Worm (Caenorhabditis elegans) whole organism, L2 larva: ENCODE data around the gene B0416.5.
A peak's percentile ranks its signal among the peaks of the same experiment; 100 is the strongest.

ENCODE experiments used
- C34F6.9 ChIP-seq: fragments of 150-350 bp; optimal IDR thresholded peaks from 2 replicates; lab custom pipeline; 2014; ENCODE audit warnings: missing biosample characterization, missing genetic modification characterization
- F13H6.1 ChIP-seq: sonication (generic microtip); optimal IDR thresholded peaks from 2 replicates; lab custom pipeline; 2016; ENCODE audit warnings: missing genetic modification characterization, missing compliant biosample characterization
- R02D3.7 ChIP-seq: fragments of 150-350 bp; optimal IDR thresholded peaks from 2 replicates; lab custom pipeline; 2014; ENCODE audit warnings: missing biosample characterization, missing genetic modification characterization
- Y55F3AM.14 ChIP-seq: fragments of 200-800 bp; sonication (Bioruptor generic); optimal IDR thresholded peaks from 2 replicates; lab custom pipeline; 2018; ENCODE audit warnings: mild to moderate bottlenecking, missing genetic modification characterization, missing compliant biosample characterization
- alr-1 ChIP-seq: fragments of 150-350 bp; optimal IDR thresholded peaks from 2 replicates; lab custom pipeline; 2014; ENCODE audit warnings: missing biosample characterization, missing genetic modification characterization
- aly-2 ChIP-seq: fragments of 150-350 bp; optimal IDR thresholded peaks from 2 replicates; lab custom pipeline; 2014; ENCODE audit warnings: missing biosample characterization, missing genetic modification characterization
- blmp-1 ChIP-seq: sonication (generic microtip); optimal IDR thresholded peaks from 2 replicates; lab custom pipeline; 2017; ENCODE audit warnings: missing genetic modification characterization, mild to moderate bottlenecking, missing compliant biosample characterization, antibody characterized with exemption, moderate library complexity; ENCODE audit not compliant: insufficient read depth
- ceh-16 ChIP-seq: fragments of 150-350 bp; optimal IDR thresholded peaks from 2 replicates; lab custom pipeline; 2014; ENCODE audit warnings: missing biosample characterization, missing genetic modification characterization
- crh-2 ChIP-seq: sonication (generic microtip); optimal IDR thresholded peaks from 2 replicates; lab custom pipeline; 2017; ENCODE audit warnings: missing biosample characterization, missing genetic modification characterization
- dmd-4 ChIP-seq: sonication (generic microtip); optimal IDR thresholded peaks from 2 replicates; lab custom pipeline; 2017; ENCODE audit warnings: missing biosample characterization, missing genetic modification characterization
- elt-1 ChIP-seq: fragments of 150-350 bp; optimal IDR thresholded peaks from 2 replicates; lab custom pipeline; 2014; ENCODE audit warnings: missing biosample characterization, missing genetic modification characterization
- elt-3 ChIP-seq: sonication (generic microtip); optimal IDR thresholded peaks from 2 replicates; lab custom pipeline; 2017; ENCODE audit warnings: missing biosample characterization, missing genetic modification characterization
- fos-1 ChIP-seq: fragments of 150-350 bp; optimal IDR thresholded peaks from 2 replicates; lab custom pipeline; 2014; ENCODE audit warnings: missing biosample characterization, missing genetic modification characterization
- gmeb-1 ChIP-seq: fragments of 150-350 bp; optimal IDR thresholded peaks from 2 replicates; lab custom pipeline; 2014; ENCODE audit warnings: missing biosample characterization, missing genetic modification characterization
- lin-11 ChIP-seq: fragments of 150-350 bp; sonication (generic microtip); optimal IDR thresholded peaks from 2 replicates; lab custom pipeline; 2014; ENCODE audit warnings: missing biosample characterization, missing genetic modification characterization, inconsistent platforms, mixed read lengths
- lin-13 ChIP-seq: fragments of 150-350 bp; optimal IDR thresholded peaks from 2 replicates; lab custom pipeline; 2014; ENCODE audit warnings: missing biosample characterization, missing genetic modification reagents, missing genetic modification characterization
- lin-39 ChIP-seq: fragments of 150-350 bp; optimal IDR thresholded peaks from 2 replicates; lab custom pipeline; 2014; ENCODE audit warnings: missing biosample characterization, missing genetic modification reagents, missing genetic modification characterization
- lsy-2 ChIP-seq, 2 experiments: fragments of 150-350 bp in 1 of 2; sonication (generic microtip) in 1 of 2; optimal IDR thresholded peaks; 2 replicates each; lab custom pipeline; 2014 to 2017; ENCODE audit warnings: missing biosample characterization in 2 of 2, missing genetic modification characterization in 2 of 2
- mab-5 ChIP-seq: fragments of 150-350 bp; optimal IDR thresholded peaks from 2 replicates; lab custom pipeline; 2014; ENCODE audit warnings: missing biosample characterization, missing genetic modification characterization
- mbf-1 ChIP-seq: sonication (generic microtip); optimal IDR thresholded peaks from 2 replicates; lab custom pipeline; 2017; ENCODE audit warnings: missing biosample characterization, missing genetic modification characterization
- mdl-1 ChIP-seq, 2 experiments: fragments of 150-350 bp in 1 of 2; sonication (generic microtip) in 1 of 2; optimal IDR thresholded peaks; 2 replicates each; lab custom pipeline; 2017; ENCODE audit warnings: missing biosample characterization in 2 of 2, missing genetic modification characterization in 2 of 2
- nhr-11 ChIP-seq: fragments of 150-350 bp; optimal IDR thresholded peaks from 2 replicates; lab custom pipeline; 2014; ENCODE audit warnings: missing biosample characterization, missing genetic modification characterization
- nhr-12 ChIP-seq: fragments of 150-350 bp; optimal IDR thresholded peaks from 2 replicates; lab custom pipeline; 2014; ENCODE audit warnings: missing biosample characterization, missing genetic modification characterization
- nhr-129 ChIP-seq: fragments of 150-350 bp; optimal IDR thresholded peaks from 2 replicates; lab custom pipeline; 2014; ENCODE audit warnings: missing biosample characterization, missing genetic modification characterization
- nhr-21 ChIP-seq: fragments of 150-350 bp; optimal IDR thresholded peaks from 2 replicates; lab custom pipeline; 2014; ENCODE audit warnings: missing biosample characterization, missing genetic modification characterization
- nhr-237 ChIP-seq: fragments of 150-350 bp; optimal IDR thresholded peaks from 2 replicates; lab custom pipeline; 2014; ENCODE audit warnings: missing biosample characterization, missing genetic modification characterization
- nhr-25 ChIP-seq: fragments of 150-350 bp; sonication (generic microtip); optimal IDR thresholded peaks from 3 replicates; lab custom pipeline; 2014; ENCODE audit warnings: missing biosample characterization, missing genetic modification characterization
- nhr-6 ChIP-seq: fragments of 150-350 bp; optimal IDR thresholded peaks from 2 replicates; lab custom pipeline; 2014; ENCODE audit warnings: missing biosample characterization, missing genetic modification characterization
- nhr-77 ChIP-seq: fragments of 150-350 bp; optimal IDR thresholded peaks from 2 replicates; lab custom pipeline; 2014; ENCODE audit warnings: missing biosample characterization, missing genetic modification characterization
- peb-1 ChIP-seq: fragments of 150-350 bp; optimal IDR thresholded peaks from 2 replicates; lab custom pipeline; 2014; ENCODE audit warnings: missing biosample characterization, missing genetic modification characterization
- sem-4 ChIP-seq: fragments of 150-350 bp; optimal IDR thresholded peaks from 2 replicates; lab custom pipeline; 2014; ENCODE audit warnings: missing biosample characterization, missing genetic modification reagents, missing genetic modification characterization
- skn-1 ChIP-seq: sonication (generic microtip); optimal IDR thresholded peaks from 2 replicates; lab custom pipeline; 2017; ENCODE audit warnings: missing biosample characterization, missing genetic modification characterization
- sma-3 ChIP-seq: sonication (generic microtip); optimal IDR thresholded peaks from 2 replicates; lab custom pipeline; 2016; ENCODE audit warnings: missing genetic modification reagents, missing genetic modification characterization, missing compliant biosample characterization
- sma-9 ChIP-seq, 2 experiments: fragments of 150-350 bp in 1 of 2; sonication (generic microtip) in 1 of 2; optimal IDR thresholded peaks; 2 replicates each; lab custom pipeline; 2014 to 2016; ENCODE audit warnings: missing genetic modification characterization in 2 of 2, mild to moderate bottlenecking in 1 of 2, missing biosample characterization in 1 of 2, missing compliant biosample characterization in 1 of 2, missing genetic modification reagents in 1 of 2, moderate library complexity in 1 of 2
- snpc-4 ChIP-seq: fragments of 150-350 bp; optimal IDR thresholded peaks from 2 replicates; lab custom pipeline; 2014; ENCODE audit warnings: missing biosample characterization, missing genetic modification characterization
- unc-39 ChIP-seq: fragments of 150-350 bp; optimal IDR thresholded peaks from 2 replicates; lab custom pipeline; 2014; ENCODE audit warnings: missing biosample characterization, missing genetic modification characterization
- unc-55 ChIP-seq: fragments of 150-350 bp; sonication (generic microtip); optimal IDR thresholded peaks from 3 replicates; lab custom pipeline; 2014; ENCODE audit warnings: missing biosample characterization, missing genetic modification reagents, missing genetic modification characterization
- unc-62 ChIP-seq: fragments of 150-350 bp; optimal IDR thresholded peaks from 2 replicates; lab custom pipeline; 2014; ENCODE audit warnings: missing biosample characterization, missing genetic modification reagents, missing genetic modification characterization
- zag-1 ChIP-seq: fragments of 150-350 bp; optimal IDR thresholded peaks from 2 replicates; lab custom pipeline; 2014; ENCODE audit warnings: missing biosample characterization, missing genetic modification characterization
- ztf-1 ChIP-seq: fragments of 200-800 bp; sonication (Bioruptor generic); conservative IDR thresholded peaks from 2 replicates; pipeline ENCODE4 v1.3.6; 2022; ENCODE audit warnings: missing genetic modification characterization, missing compliant biosample characterization
- ztf-11 ChIP-seq: sonication (generic microtip); optimal IDR thresholded peaks from 2 replicates; lab custom pipeline; 2017; ENCODE audit warnings: missing biosample characterization, missing genetic modification characterization
- ztf-4 ChIP-seq: fragments of 150-350 bp; optimal IDR thresholded peaks from 2 replicates; lab custom pipeline; 2014; ENCODE audit warnings: missing biosample characterization, missing genetic modification characterization

B0416.5 gene

ce11 chrX:9232037-9232436 lies 38.6 kb downstream of the B0416.5 start, which contains the start of gene vav-1:
Gene vav-1 (minus strand): TSS chrX:9232137.
- no peak for TF ChIP-seq nhr-77 (tag; lab: Kevin White, UChicago)
- no peak for TF ChIP-seq dmd-4 (tag; lab: Kevin White, UChicago)
- TF ChIP-seq ceh-16 (tag; lab: Kevin White, UChicago) = no peak
- no peak for TF ChIP-seq nhr-25
- no peak for TF ChIP-seq elt-1
- no peak for TF ChIP-seq ztf-4 (tag; lab: Kevin White, UChicago)
- no peak for TF ChIP-seq sma-9 (GFP tag; optimal IDR thresholded peaks at IDR 0.05; lab: Kevin White, UChicago)
- no peak for TF ChIP-seq sma-9 (tag; optimal IDR thresholded peaks at IDR 0.05; lab: Kevin White, UChicago)
- no peak for TF ChIP-seq R02D3.7 (tag; lab: Kevin White, UChicago)
- no peak for TF ChIP-seq nhr-129 (tag; lab: Kevin White, UChicago)
- no peak for TF ChIP-seq elt-3
- no peak for TF ChIP-seq unc-62
- no peak for TF ChIP-seq unc-55
- no peak for TF ChIP-seq fos-1 (tag; lab: Kevin White, UChicago)
- no peak for TF ChIP-seq unc-39
- no peak for TF ChIP-seq gmeb-1 (tag; lab: Kevin White, UChicago)

DNA sequence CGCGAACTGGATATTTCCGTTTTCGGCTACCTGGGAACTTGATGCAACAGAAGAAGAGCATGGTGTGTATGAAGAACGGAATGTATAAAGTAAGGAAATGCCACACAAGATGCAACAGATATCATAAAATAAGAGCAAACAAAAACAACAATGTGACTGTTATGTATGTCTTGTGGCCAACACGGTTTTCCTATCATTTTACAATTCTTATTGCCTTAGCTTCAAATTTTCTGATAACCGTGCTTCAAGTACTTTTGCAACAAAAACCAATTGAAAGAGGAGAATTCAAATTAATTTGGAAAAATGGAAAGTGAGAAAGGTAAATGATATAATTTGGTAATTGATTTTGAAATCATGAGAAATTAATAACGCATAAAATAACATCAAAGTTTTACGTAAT lies 39.1 kb downstream of the B0416.5 start:
- no peak for TF ChIP-seq gmeb-1 (tag; lab: Kevin White, UChicago)
- TF ChIP-seq fos-1 (tag; lab: Kevin White, UChicago) = peak; percentile 12

ce11 chrX:9230322-9230721 lies 40.3 kb downstream of the B0416.5 start:
- TF ChIP-seq nhr-11 (no peak), nhr-129 (tag; lab: Kevin White, UChicago) (no peak), nhr-12 (tag; lab: Kevin White, UChicago) (no peak)

DNA sequence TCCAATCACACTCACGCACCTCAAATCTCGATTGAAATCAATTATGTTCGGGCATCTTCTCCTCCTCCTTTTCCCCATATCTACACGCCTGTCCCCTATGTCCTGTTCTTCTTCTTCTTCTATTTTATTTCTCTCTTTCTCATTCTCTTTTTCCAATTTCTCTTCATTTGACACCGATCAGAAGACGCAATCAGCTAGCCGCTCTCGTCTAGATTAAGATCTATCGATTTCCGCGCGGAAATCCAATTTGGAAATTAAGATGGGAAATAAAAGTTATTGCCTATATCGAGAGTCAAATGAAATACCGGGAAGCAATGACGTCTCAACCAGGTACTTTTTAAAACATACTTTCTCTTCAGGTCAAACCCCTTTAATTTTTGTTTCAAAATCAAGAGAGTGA lies 42.2 kb downstream of the B0416.5 start:
- no peak for TF ChIP-seq lsy-2 (tag; optimal IDR thresholded peaks at IDR 0.05; lab: Kevin White, UChicago)
- TF ChIP-seq F13H6.1 (tag; lab: Kevin White, UChicago) = no peak
- TF ChIP-seq nhr-6 (tag; lab: Kevin White, UChicago) = no peak
- no peak for TF ChIP-seq elt-3
- TF ChIP-seq nhr-25 = peak; percentile 23
- no peak for TF ChIP-seq sma-3 (GFP tag; lab: Kevin White, UChicago)
- TF ChIP-seq sma-9 (GFP tag; optimal IDR thresholded peaks at IDR 0.05; lab: Kevin White, UChicago) = peak; percentile 50
- no peak for TF ChIP-seq sma-9 (tag; optimal IDR thresholded peaks at IDR 0.05; lab: Kevin White, UChicago)
- peak; percentile 25 for TF ChIP-seq C34F6.9 (tag; lab: Kevin White, UChicago)
- TF ChIP-seq Y55F3AM.14 = no peak
- TF ChIP-seq ceh-16 (tag; lab: Kevin White, UChicago) = peak; percentile 97
- TF ChIP-seq blmp-1 = peak; percentile 14
- TF ChIP-seq nhr-21 (tag; lab: Kevin White, UChicago) = peak; percentile 19
- TF ChIP-seq lin-39 (tag; lab: Kevin White, UChicago) = no peak
- TF ChIP-seq skn-1 (tag; lab: Kevin White, UChicago) = no peak
- TF ChIP-seq fos-1 (tag; lab: Kevin White, UChicago) = peak; percentile 6
- peak; percentile 70 for TF ChIP-seq sem-4 (tag; lab: Kevin White, UChicago)
- no peak for TF ChIP-seq unc-39
- peak; percentile 72 for TF ChIP-seq elt-1

DNA sequence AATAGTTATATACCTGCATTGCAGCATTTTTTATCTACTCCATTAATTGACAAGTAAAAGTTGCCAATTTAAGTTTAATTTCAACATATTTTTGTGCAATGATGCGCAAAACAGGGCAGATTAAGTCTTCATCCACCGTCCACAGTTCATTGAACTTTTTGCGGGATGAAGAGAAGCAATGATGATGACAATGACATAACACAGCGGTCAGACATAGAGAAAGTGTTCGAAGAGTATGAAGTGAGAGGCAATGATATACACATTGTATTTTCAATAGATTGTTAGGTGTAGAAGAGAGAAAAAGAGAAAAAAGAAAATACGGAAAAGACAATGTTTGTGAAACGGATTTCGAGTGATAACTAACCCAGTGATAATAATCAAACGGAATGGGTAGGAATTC lies 43.7 kb downstream of the B0416.5 start:
- TF ChIP-seq nhr-21 (tag; lab: Kevin White, UChicago) = peak; percentile 31
- no peak for TF ChIP-seq unc-62
- TF ChIP-seq, all 48 proteins: peak for 1

- peak; percentile 60 for TF ChIP-seq F13H6.1 (tag; lab: Kevin White, UChicago)
- no peak for TF ChIP-seq nhr-11
- no peak for TF ChIP-seq unc-55
- peak; percentile 10 for TF ChIP-seq nhr-21 (tag; lab: Kevin White, UChicago)
- TF ChIP-seq C34F6.9 (tag; lab: Kevin White, UChicago) = no peak
- TF ChIP-seq mab-5 (tag; lab: Kevin White, UChicago) = no peak
- no peak for TF ChIP-seq peb-1
- no peak for TF ChIP-seq R02D3.7 (tag; lab: Kevin White, UChicago)
- TF ChIP-seq sma-3 (GFP tag; lab: Kevin White, UChicago) = no peak
- no peak for TF ChIP-seq lin-11 (tag; lab: Kevin White, UChicago)
- TF ChIP-seq ztf-1 (GFP tag; lab: Robert Waterston, UW) = no peak
- no peak for TF ChIP-seq aly-2
- TF ChIP-seq zag-1 (tag; lab: Kevin White, UChicago) = no peak
- no peak for TF ChIP-seq lin-13 (GFP tag; lab: Kevin White, UChicago)
- TF ChIP-seq nhr-77 (tag; lab: Kevin White, UChicago) = no peak
- no peak for TF ChIP-seq lin-39 (tag; lab: Kevin White, UChicago)
- TF ChIP-seq nhr-237 (tag; lab: Kevin White, UChicago) = no peak
- no peak for TF ChIP-seq Y55F3AM.14
- TF ChIP-seq ztf-11 (tag; lab: Kevin White, UChicago) = no peak
- no peak for TF ChIP-seq alr-1 (tag; lab: Kevin White, UChicago)
- peak; percentile 22 for TF ChIP-seq crh-2 (tag; lab: Kevin White, UChicago)
- peak; percentile 63 for TF ChIP-seq fos-1 (tag; lab: Kevin White, UChicago)
- TF ChIP-seq snpc-4 (tag; lab: Kevin White, UChicago) = no peak
- no peak for TF ChIP-seq mbf-1 (tag; lab: Kevin White, UChicago)
- peak in 1 of 2 experiments; percentile 5 for TF ChIP-seq mdl-1 (tag; optimal IDR thresholded peaks at IDR 0.05; lab: Kevin White, UChicago)
- TF ChIP-seq unc-62 = no peak
These were observed 45.4 kb downstream of the B0416.5 start for ce11 chrX:9225273-9225672.
